Worm (Caenorhabditis elegans) whole organism, young adult: ENCODE results near the gene rps-21.

Experiments
- D2030.7 ChIP-seq: fragments of 200-800 bp; sonication (Bioruptor generic); IDR thresholded peaks from 2 replicates; pipeline ENCODE4 v1.3.6; 2022; ENCODE audit warnings: missing genetic modification reagents, missing genetic modification characterization, missing compliant biosample characterization
- F33H1.4 ChIP-seq: fragments of 200-800 bp; sonication (Bioruptor generic); IDR thresholded peaks from 2 replicates; pipeline ENCODE4 v1.3.6; 2022; ENCODE audit warnings: missing genetic modification reagents, missing genetic modification characterization, missing compliant biosample characterization
- F49E8.2 ChIP-seq: sonication (generic microtip); optimal IDR thresholded peaks from 3 replicates; lab custom pipeline; 2017; ENCODE audit warnings: missing genetic modification characterization, mild to moderate bottlenecking, missing compliant biosample characterization, antibody characterized with exemption, moderate library complexity; ENCODE audit not compliant: insufficient read depth
- F57A8.1 ChIP-seq: fragments of 200-800 bp; sonication (Bioruptor generic); optimal IDR thresholded peaks from 2 replicates; lab custom pipeline; 2018; ENCODE audit warnings: mild to moderate bottlenecking, missing genetic modification characterization, moderate library complexity, missing compliant biosample characterization
- K12H6.12 ChIP-seq: fragments of 200-800 bp; sonication (Bioruptor generic); optimal IDR thresholded peaks from 2 replicates; lab custom pipeline; 2018; ENCODE audit warnings: mild to moderate bottlenecking, missing genetic modification characterization, missing compliant biosample characterization
- Y53G8AR.9 ChIP-seq: fragments of 200-800 bp; sonication (Bioruptor generic); conservative IDR thresholded peaks from 2 replicates; pipeline ENCODE4 v1.3.6; 2022; ENCODE audit warnings: missing genetic modification reagents, missing genetic modification characterization, missing compliant biosample characterization
- ZK185.1 ChIP-seq: sonication (generic microtip); optimal IDR thresholded peaks from 2 replicates; lab custom pipeline; 2016; ENCODE audit warnings: mild to moderate bottlenecking, missing genetic modification characterization, missing compliant biosample characterization; ENCODE audit not compliant: poor library complexity, severe bottlenecking
- akir-1 ChIP-seq: fragments of 200-800 bp; sonication (Bioruptor generic); optimal IDR thresholded peaks from 2 replicates; lab custom pipeline; 2018; ENCODE audit warnings: mild to moderate bottlenecking, missing genetic modification characterization, moderate library complexity, missing compliant biosample characterization
- athp-1 ChIP-seq: sonication (generic microtip); optimal IDR thresholded peaks from 2 replicates; lab custom pipeline; 2017; ENCODE audit warnings: mild to moderate bottlenecking, missing genetic modification characterization, missing compliant biosample characterization
- attf-6 ChIP-seq: fragments of 200-800 bp; sonication (Bioruptor generic); IDR thresholded peaks from 2 replicates; pipeline ENCODE4 v1.3.6; 2022; ENCODE audit warnings: missing genetic modification reagents, missing genetic modification characterization, missing compliant biosample characterization
- cebp-1 ChIP-seq, 2 experiments: fragments of 200-800 bp in 1 of 2; sonication (Bioruptor generic) in 1 of 2; sonication (generic microtip) in 1 of 2; IDR thresholded peaks in 1 of 2; optimal IDR thresholded peaks in 1 of 2; 2 replicates each; pipeline versions ENCODE4 v1.3.6 to Lab custom; 2017 to 2022; ENCODE audit warnings: missing compliant biosample characterization in 2 of 2, missing genetic modification characterization in 2 of 2, mild to moderate bottlenecking in 1 of 2, missing genetic modification reagents in 1 of 2, moderate library complexity in 1 of 2
- ceh-100 ChIP-seq: fragments of 200-800 bp; sonication (Bioruptor generic); IDR thresholded peaks from 2 replicates; pipeline ENCODE4 v1.3.6; 2022; ENCODE audit warnings: missing genetic modification reagents, missing genetic modification characterization, missing compliant biosample characterization
- die-1 ChIP-seq: sonication (generic microtip); optimal IDR thresholded peaks from 2 replicates; lab custom pipeline; 2016; ENCODE audit warnings: missing genotype, mild to moderate bottlenecking, missing genetic modification characterization, missing compliant biosample characterization
- dox-1 ChIP-seq: fragments of 200-800 bp; sonication (Bioruptor generic); IDR thresholded peaks from 2 replicates; pipeline ENCODE4 v1.3.6; 2022; ENCODE audit warnings: missing genetic modification reagents, missing genetic modification characterization, missing compliant biosample characterization
- egl-18 ChIP-seq: fragments of 200-800 bp; sonication (Bioruptor generic); IDR thresholded peaks from 2 replicates; pipeline ENCODE4 v1.3.6; 2022; ENCODE audit warnings: missing genetic modification reagents, missing genetic modification characterization, missing compliant biosample characterization
- egrh-3 ChIP-seq: fragments of 200-800 bp; sonication (Bioruptor generic); IDR thresholded peaks from 2 replicates; pipeline ENCODE4 v1.3.6; 2022; ENCODE audit warnings: missing genetic modification reagents, missing genetic modification characterization, missing compliant biosample characterization
- fkh-3 ChIP-seq: sonication (generic microtip); optimal IDR thresholded peaks from 2 replicates; lab custom pipeline; 2016; ENCODE audit warnings: mild to moderate bottlenecking, missing genetic modification characterization, missing compliant biosample characterization
- hrde-1 ChIP-seq: sonication (generic microtip); optimal IDR thresholded peaks from 2 replicates; lab custom pipeline; 2016; ENCODE audit warnings: missing genetic modification characterization, mild to moderate bottlenecking, missing compliant biosample characterization, moderate library complexity, missing genotype, missing genetic modification reagents, borderline replicate concordance
- hsf-1 ChIP-seq: fragments of 200-800 bp; sonication (Bioruptor generic); IDR thresholded peaks from 2 replicates; pipeline ENCODE4 v1.3.6; 2022; ENCODE audit warnings: missing genetic modification reagents, missing genetic modification characterization, missing compliant biosample characterization
- let-607 ChIP-seq, 2 experiments: fragments of 200-800 bp in 1 of 2; sonication (Bioruptor generic) in 1 of 2; sonication (generic microtip) in 1 of 2; optimal IDR thresholded peaks; 2 replicates each; lab custom pipeline; 2016 to 2018; ENCODE audit warnings: mild to moderate bottlenecking in 2 of 2, missing compliant biosample characterization in 2 of 2, missing genetic modification characterization in 2 of 2, moderate library complexity in 2 of 2, missing genotype in 1 of 2
- lin-26 ChIP-seq: fragments of 200-800 bp; sonication (Bioruptor generic); IDR thresholded peaks from 2 replicates; pipeline ENCODE4 v1.3.6; 2022; ENCODE audit warnings: missing genetic modification reagents, missing genetic modification characterization, missing compliant biosample characterization
- lin-40 ChIP-seq: sonication (generic microtip); optimal IDR thresholded peaks from 2 replicates; lab custom pipeline; 2016; ENCODE audit warnings: missing genetic modification characterization, mild to moderate bottlenecking, missing compliant biosample characterization, missing genotype, missing genetic modification reagents
- lin-54 ChIP-seq: fragments of 200-800 bp; sonication (Bioruptor generic); optimal IDR thresholded peaks from 2 replicates; lab custom pipeline; 2018; ENCODE audit warnings: mild to moderate bottlenecking, missing genetic modification characterization, missing compliant biosample characterization
- madf-3 ChIP-seq: fragments of 200-800 bp; sonication (Bioruptor generic); IDR thresholded peaks from 2 replicates; pipeline ENCODE4 v1.3.6; 2022; ENCODE audit warnings: missing genetic modification reagents, missing genetic modification characterization, missing compliant biosample characterization
- madf-6 ChIP-seq: fragments of 200-800 bp; sonication (Bioruptor generic); IDR thresholded peaks from 2 replicates; pipeline ENCODE4 v1.3.6; 2022; ENCODE audit warnings: missing genetic modification reagents, missing genetic modification characterization, missing compliant biosample characterization
- madf-8 ChIP-seq: fragments of 200-800 bp; sonication (Bioruptor generic); conservative IDR thresholded peaks from 2 replicates; pipeline ENCODE4 v1.3.6; 2022; ENCODE audit warnings: missing genetic modification reagents, missing genetic modification characterization, missing compliant biosample characterization
- nfya-1 ChIP-seq: sonication (generic microtip); optimal IDR thresholded peaks from 2 replicates; lab custom pipeline; 2017; ENCODE audit warnings: antibody characterized with exemption, missing compliant biosample characterization, missing genetic modification characterization, borderline replicate concordance; ENCODE audit not compliant: insufficient read depth
- nfyb-1 ChIP-seq: fragments of 200-800 bp; sonication (Bioruptor generic); IDR thresholded peaks from 2 replicates; pipeline ENCODE4 v1.3.6; 2022; ENCODE audit warnings: missing genetic modification reagents, missing genetic modification characterization, missing compliant biosample characterization
- nhr-27 ChIP-seq: fragments of 200-800 bp; sonication (Bioruptor generic); optimal IDR thresholded peaks from 2 replicates; lab custom pipeline; 2018; ENCODE audit warnings: mild to moderate bottlenecking, missing genetic modification characterization, moderate library complexity, missing compliant biosample characterization
- nhr-80 ChIP-seq: sonication (generic microtip); optimal IDR thresholded peaks from 2 replicates; lab custom pipeline; 2016; ENCODE audit warnings: missing genetic modification characterization, missing compliant biosample characterization
- pbrm-1 ChIP-seq: fragments of 200-800 bp; sonication (Bioruptor generic); IDR thresholded peaks from 2 replicates; pipeline ENCODE4 v1.3.6; 2022; ENCODE audit warnings: missing genetic modification reagents, missing genetic modification characterization, missing compliant biosample characterization
- sdz-38 ChIP-seq: sonication (generic microtip); optimal IDR thresholded peaks from 2 replicates; lab custom pipeline; 2016; ENCODE audit warnings: missing genotype, missing genetic modification characterization, missing compliant biosample characterization
- snpc-3.4 ChIP-seq: sonication (generic microtip); optimal IDR thresholded peaks from 2 replicates; lab custom pipeline; 2017; ENCODE audit warnings: missing genetic modification characterization, mild to moderate bottlenecking, missing compliant biosample characterization, antibody characterized with exemption, moderate library complexity, missing genotype, missing genetic modification reagents
- sptf-2 ChIP-seq: fragments of 200-800 bp; sonication (Bioruptor generic); optimal IDR thresholded peaks from 2 replicates; lab custom pipeline; 2018; ENCODE audit warnings: mild to moderate bottlenecking, missing genetic modification characterization, missing compliant biosample characterization
- tbx-9 ChIP-seq: sonication (generic microtip); optimal IDR thresholded peaks from 2 replicates; lab custom pipeline; 2016; ENCODE audit warnings: borderline replicate concordance, missing genetic modification characterization, inconsistent platforms, missing compliant biosample characterization
- tlf-1 ChIP-seq: fragments of 200-800 bp; sonication (Bioruptor generic); optimal IDR thresholded peaks from 2 replicates; lab custom pipeline; 2018; ENCODE audit warnings: mild to moderate bottlenecking, missing genetic modification characterization, missing compliant biosample characterization
- unc-130 ChIP-seq: sonication (generic microtip); optimal IDR thresholded peaks from 2 replicates; lab custom pipeline; 2016; ENCODE audit warnings: missing genetic modification reagents, missing genetic modification characterization, missing compliant biosample characterization
- zim-3 ChIP-seq: sonication (generic microtip); optimal IDR thresholded peaks from 2 replicates; lab custom pipeline; 2017; ENCODE audit warnings: mild to moderate bottlenecking, missing genetic modification characterization, moderate library complexity, missing compliant biosample characterization
- ztf-18 ChIP-seq: sonication (generic microtip); optimal IDR thresholded peaks from 2 replicates; lab custom pipeline; 2016; ENCODE audit warnings: missing genotype, mild to moderate bottlenecking, missing genetic modification characterization, missing compliant biosample characterization
- ztf-3 ChIP-seq: fragments of 200-800 bp; sonication (Bioruptor generic); optimal IDR thresholded peaks from 2 replicates; lab custom pipeline; 2018; ENCODE audit warnings: mild to moderate bottlenecking, missing genetic modification characterization, missing compliant biosample characterization

The rps-21 gene

DNA sequence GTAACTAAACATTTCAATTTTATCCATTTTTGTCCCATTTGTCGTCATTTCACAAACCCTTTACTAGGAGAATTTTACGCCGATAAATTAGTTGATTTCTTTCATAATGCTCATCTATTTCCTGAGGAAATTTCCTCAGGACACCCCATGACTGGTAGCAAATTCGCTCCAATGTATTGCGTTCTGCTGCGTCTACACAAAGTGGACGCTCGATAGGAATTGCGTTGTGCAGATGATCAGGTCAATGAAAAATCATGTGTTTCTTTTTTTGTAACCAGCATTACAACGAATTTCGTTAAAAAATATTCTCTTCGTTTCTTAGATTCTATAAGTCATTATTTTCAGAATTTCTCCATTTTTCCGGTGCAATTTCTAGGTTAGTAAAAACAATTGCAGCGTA lies 7.6 kb downstream of the rps-21 start, which contains the start of gene epg-4 (continued):
- TF ChIP-seq ceh-100 (GFP tag; lab: Robert Waterston, UW) (peak; percentile 75), madf-6 (GFP tag; lab: Robert Waterston, UW) (peak; percentile 44), dox-1 (GFP tag; lab: Robert Waterston, UW) (peak; percentile 72), attf-6 (GFP tag; lab: Robert Waterston, UW) (0 out of 2 replicates have a peak, but pooled peaks have one; percentile 31), pbrm-1 (GFP tag; lab: Robert Waterston, UW) (peak; percentile 43; the same call in 1 of the 2 replicates), lin-40 (tag; lab: Kevin White, UChicago) (no peak), ZK185.1 (tag; lab: Kevin White, UChicago) (peak; percentile 24), snpc-3.4 (tag; lab: Kevin White, UChicago) (peak; percentile 9), let-607 (tag; optimal IDR thresholded peaks at IDR 0.05; lab: Kevin White, UChicago) (peak in 1 of 2 experiments; percentile 49), tlf-1 (peak; percentile 49), hsf-1 (GFP tag; lab: Robert Waterston, UW) (peak; percentile 54; the same call in 1 of the 2 replicates), F57A8.1 (GFP tag; lab: Kevin White, UChicago) (no peak), ztf-18 (peak; percentile 25), zim-3 (tag; lab: Kevin White, UChicago) (peak; percentile 30), Y53G8AR.9 (GFP tag; lab: Robert Waterston, UW) (0 out of 2 replicates have a peak, but pooled peaks have one; percentile 45), nfyb-1 (GFP tag; lab: Robert Waterston, UW) (peak; percentile 62; the same call in 1 of the 2 replicates), sptf-2 (GFP tag; lab: Kevin White, UChicago) (no peak), fkh-3 (no peak), egrh-3 (GFP tag; lab: Robert Waterston, UW) (no peak), tbx-9 (tag; lab: Kevin White, UChicago) (no peak), lin-26 (GFP tag; lab: Robert Waterston, UW) (peak; percentile 64; the same call in 1 of the 2 replicates), madf-3 (GFP tag; lab: Robert Waterston, UW) (peak; percentile 81), sdz-38 (no peak), akir-1 (GFP tag; lab: Kevin White, UChicago) (no peak), F33H1.4 (GFP tag; lab: Robert Waterston, UW) (peak; percentile 54; the same call in 1 of the 2 replicates), unc-130 (peak; percentile 29), cebp-1 (GFP tag; IDR thresholded peaks at IDR 0.05; lab: Robert Waterston, UW) (peak; percentile 81), cebp-1 (tag; optimal IDR thresholded peaks at IDR 0.05; lab: Kevin White, UChicago) (peak; percentile 86), D2030.7 (GFP tag; lab: Robert Waterston, UW) (peak; percentile 27; the same call in 1 of the 2 replicates), lin-54 (GFP tag; lab: Kevin White, UChicago) (peak; percentile 42), egl-18 (GFP tag; lab: Robert Waterston, UW) (no peak), athp-1 (tag; lab: Kevin White, UChicago) (peak; percentile 34), K12H6.12 (tag; lab: Kevin White, UChicago) (peak; percentile 24), die-1 (peak; percentile 49), nfya-1 (tag; lab: Kevin White, UChicago) (no peak), F49E8.2 (tag; lab: Kevin White, UChicago) (peak; percentile 71), ztf-3 (GFP tag; lab: Kevin White, UChicago) (no peak), madf-8 (GFP tag; lab: Robert Waterston, UW) (peak; percentile 14; the same call in 1 of the 2 replicates), hrde-1 (tag; lab: Kevin White, UChicago) (peak; percentile 52), nhr-27 (tag; lab: Kevin White, UChicago) (no peak), nhr-80 (peak; percentile 53)
- TF ChIP-seq, all 124 proteins: peak for 45
